Fruit fly (Drosophila melanogaster) S2 (cell line): Measurements from ENCODE around the gene Osbp.

ENCODE experiments used
- CG8478 ChIP-seq: fragments of >200 bp; optimal IDR thresholded peaks from 2 replicates; lab custom pipeline; 2018
- CTCF ChIP-seq, 2 experiments: fragments of >200 bp; optimal IDR thresholded peaks; 2 replicates each; lab custom pipeline; 2018

- TF ChIP-seq CTCF (optimal IDR thresholded peaks at IDR 0.05; lab: Kevin White, UChicago) (no peak), CG8478 (lab: Kevin White, UChicago) (no peak)
Measured at dm6 chr3R:24908034-24908433, 30.0 kb downstream of the Osbp start.
